Worm (Caenorhabditis elegans) whole organism, L2 larva: ENCODE results near the gene apx-1.

Source experiments
- mbf-1 ChIP-seq: sonication (generic microtip); optimal IDR thresholded peaks from 2 replicates; lab custom pipeline; 2017; ENCODE audit warnings: missing biosample characterization, missing genetic modification characterization
- nhr-10 ChIP-seq: sonication (generic microtip); optimal IDR thresholded peaks from 2 replicates; lab custom pipeline; 2017; ENCODE audit warnings: missing biosample characterization, missing genetic modification characterization
- nhr-6 ChIP-seq: fragments of 150-350 bp; optimal IDR thresholded peaks from 2 replicates; lab custom pipeline; 2014; ENCODE audit warnings: missing biosample characterization, missing genetic modification characterization

DNA sequence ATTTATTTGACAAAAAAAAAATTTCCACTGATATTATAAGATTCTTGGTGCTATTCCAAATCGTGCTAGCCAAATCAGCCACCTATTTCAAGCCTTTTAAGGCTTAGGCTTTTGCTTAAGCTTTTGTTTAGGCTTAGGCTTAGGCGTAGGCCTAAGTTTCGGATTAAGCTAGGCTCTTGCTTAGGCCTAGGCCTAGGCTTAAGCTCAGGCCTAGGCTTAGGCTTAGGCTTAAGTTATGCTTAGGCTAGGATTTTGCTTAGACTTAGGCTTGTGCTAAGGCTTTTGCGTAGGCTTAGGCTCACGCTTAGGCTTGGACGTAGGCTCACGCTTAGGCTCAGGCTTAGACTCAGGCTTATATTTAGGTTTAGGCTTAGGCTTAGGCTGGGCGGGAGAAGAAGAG lies 20.2 kb downstream of the apx-1 start:
- TF ChIP-seq nhr-10 (tag; lab: Kevin White, UChicago) (no peak), nhr-6 (no peak), mbf-1 (tag; lab: Kevin White, UChicago) (no peak)
